Fruit fly (Drosophila melanogaster): ENCODE data around the gene CG13358.

The CG13358 gene

dm6 chrX:792923-793322 is 11.8 kb downstream of the CG13358 start, which contains the start of gene CG16989 (continued):
- no peak for TF ChIP-seq sug (tag; optimal IDR thresholded peaks at IDR 0.05)
- peak; percentile 34 for TF ChIP-seq Med (GFP tag)
- no peak for TF ChIP-seq CG12744 (GFP tag; optimal IDR thresholded peaks at IDR 0.05)
- peak; percentile 58; the same call in 2 of the 3 replicates for TF ChIP-seq CG16813 (GFP tag; IDR thresholded peaks at IDR 0.05; ENCODE audit: partially characterized antibody)
- no peak for TF ChIP-seq tx (GFP tag; optimal IDR thresholded peaks at IDR 0.05)
- TF ChIP-seq chinmo (GFP tag; IDR thresholded peaks at IDR 0.05; ENCODE audit: partially characterized antibody): no peak
- no peak for TF ChIP-seq tap (tag; optimal IDR thresholded peaks at IDR 0.05)
- TF ChIP-seq ci (GFP tag; IDR thresholded peaks at IDR 0.05): no peak
- peak; percentile 62 for TF ChIP-seq CG15514 (GFP tag; optimal IDR thresholded peaks at IDR 0.05)
- no peak for TF ChIP-seq CG14441 (GFP tag; IDR thresholded peaks at IDR 0.05)
- TF ChIP-seq tna (GFP tag; IDR thresholded peaks at IDR 0.05; ENCODE audit: partially characterized antibody): 0 out of 2 replicates have a peak, but pooled peaks have one; percentile 34
- TF ChIP-seq slou (GFP tag; optimal IDR thresholded peaks at IDR 0.05): no peak
- TF ChIP-seq CG10431 (GFP tag; optimal IDR thresholded peaks at IDR 0.05): no peak
- TF ChIP-seq gfzf (GFP tag; optimal IDR thresholded peaks at IDR 0.05): peak; percentile 65
- TF ChIP-seq hb (GFP tag; IDR thresholded peaks at IDR 0.05; ENCODE audit: partially characterized antibody): peak; percentile 39; the same call in 1 of the 3 replicates
- no peak for TF ChIP-seq pnt (GFP tag; optimal IDR thresholded peaks at IDR 0.05)
- no peak for TF ChIP-seq CG13775 (GFP tag; optimal IDR thresholded peaks at IDR 0.05)
- TF ChIP-seq CG1603 (tag; optimal IDR thresholded peaks at IDR 0.05): peak; percentile 61
- TF ChIP-seq Lhr (GFP tag; optimal IDR thresholded peaks at IDR 0.05): peak; percentile 15
- no peak for TF ChIP-seq Hey (tag; optimal IDR thresholded peaks at IDR 0.05)
- peak; percentile 59 for TF ChIP-seq bbx (GFP tag; IDR thresholded peaks at IDR 0.05; ENCODE audit: partially characterized antibody)
- TF ChIP-seq ash1 (GFP tag; optimal IDR thresholded peaks at IDR 0.05): no peak
- no peak for TF ChIP-seq CG6765 (GFP tag; optimal IDR thresholded peaks at IDR 0.05)
- peak; percentile 49 for TF ChIP-seq CG17186 (GFP tag; optimal IDR thresholded peaks at IDR 0.05)
- TF ChIP-seq insv (GFP tag; optimal IDR thresholded peaks at IDR 0.05): no peak
- TF ChIP-seq sens (GFP tag): no peak
- no peak for TF ChIP-seq CG13296 (GFP tag; optimal IDR thresholded peaks at IDR 0.05)
- no peak for TF ChIP-seq CG17829 (tag; optimal IDR thresholded peaks at IDR 0.05)
- no peak for TF ChIP-seq h (optimal IDR thresholded peaks at IDR 0.05)
- TF ChIP-seq gem (tag; optimal IDR thresholded peaks at IDR 0.05): no peak
- no peak for TF ChIP-seq nom (GFP tag; optimal IDR thresholded peaks at IDR 0.05)
- TF ChIP-seq CG6689 (GFP tag; IDR thresholded peaks at IDR 0.05): no peak
- peak; percentile 75 for TF ChIP-seq MESR4 (GFP tag; optimal IDR thresholded peaks at IDR 0.05)
- TF ChIP-seq CG8924 (tag; optimal IDR thresholded peaks at IDR 0.05): no peak
- TF ChIP-seq HLHmδ (GFP tag; optimal IDR thresholded peaks at IDR 0.05): no peak
- TF ChIP-seq dati (GFP tag; IDR thresholded peaks at IDR 0.05): no peak
- TF ChIP-seq MBD-R2 (GFP tag; IDR thresholded peaks at IDR 0.05): peak; percentile 63; the same call in 1 of the 2 replicates
- TF ChIP-seq CG2116 (GFP tag; optimal IDR thresholded peaks at IDR 0.05): peak; percentile 83
- TF ChIP-seq Dll (GFP tag; IDR thresholded peaks at IDR 0.05; ENCODE audit: partially characterized antibody): peak; percentile 53; the same call in 2 of the 4 replicates
- no peak for TF ChIP-seq NfI (GFP tag; optimal IDR thresholded peaks at IDR 0.05)
- no peak for TF ChIP-seq CG10209 (GFP tag; optimal IDR thresholded peaks at IDR 0.05)
- TF ChIP-seq CG43689 (GFP tag; IDR thresholded peaks at IDR 0.05): no peak
- TF ChIP-seq chn (GFP tag; optimal IDR thresholded peaks at IDR 0.05): no peak
- TF ChIP-seq corto (GFP tag; optimal IDR thresholded peaks at IDR 0.05): no peak
- TF ChIP-seq lmd (GFP tag; IDR thresholded peaks at IDR 0.05): no peak
- TF ChIP-seq her (GFP tag; optimal IDR thresholded peaks at IDR 0.05): no peak
- TF ChIP-seq tin (GFP tag; optimal IDR thresholded peaks at IDR 0.05): no peak
- TF ChIP-seq CG4820 (GFP tag; optimal IDR thresholded peaks at IDR 0.05): no peak
- TF ChIP-seq CG15269 (tag; optimal IDR thresholded peaks at IDR 0.05): no peak
- TF ChIP-seq Xbp1 (GFP tag; optimal IDR thresholded peaks at IDR 0.05): no peak
- TF ChIP-seq CG31441 (GFP tag; IDR thresholded peaks at IDR 0.05): no peak

All from whole organism, embryonic.